Fruit fly (Drosophila melanogaster): Measurements from ENCODE around the gene CG12983.

Gene CG12983

DNA sequence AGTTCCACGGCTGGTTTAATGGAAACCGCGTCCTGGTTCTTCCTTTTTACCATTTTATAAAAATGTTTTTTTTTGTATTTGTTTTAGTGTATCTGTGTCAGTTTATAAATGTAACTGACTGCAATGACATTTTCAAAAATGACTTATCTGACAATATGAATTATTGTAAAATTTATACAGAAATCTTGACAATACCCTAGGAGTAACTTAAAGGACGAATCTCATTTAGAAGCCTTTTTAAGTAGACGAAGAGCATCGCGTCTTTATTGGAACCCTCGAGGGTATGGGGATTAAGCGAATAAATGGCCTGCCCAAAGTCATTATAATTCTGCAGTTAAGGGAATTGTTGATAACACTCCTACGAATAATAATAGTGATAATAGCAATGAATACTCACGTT, at the start of gene CG12983:
CG12983 (minus strand) TSS at position 101 of the 400 bp plus-strand sequence.
- TF ChIP-seq noc (tag; optimal IDR thresholded peaks at IDR 0.05) = no peak

DNA sequence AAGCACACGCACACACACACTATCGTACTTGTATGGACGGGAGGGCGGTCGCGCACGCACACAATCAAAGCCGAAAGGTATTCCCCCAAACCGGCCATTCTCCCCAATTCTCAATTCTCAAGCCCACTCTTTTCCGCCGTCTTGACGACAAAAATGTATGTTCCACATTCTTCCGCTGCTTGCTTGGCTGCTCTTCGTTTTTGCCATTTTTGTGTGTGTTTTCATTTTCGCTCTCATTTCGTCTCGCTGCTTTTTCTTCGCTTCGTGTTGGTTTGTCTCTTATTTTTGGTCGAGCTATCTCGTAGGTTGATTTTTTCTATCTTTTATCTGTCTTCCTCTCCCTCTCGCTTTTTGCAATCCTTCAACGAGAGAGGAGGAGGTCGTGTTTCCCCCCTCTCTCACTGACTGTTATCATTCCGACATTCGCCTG, 48.0 kb upstream of the CG12983 start:
- no peak for TF ChIP-seq noc (tag; optimal IDR thresholded peaks at IDR 0.05)

DNA sequence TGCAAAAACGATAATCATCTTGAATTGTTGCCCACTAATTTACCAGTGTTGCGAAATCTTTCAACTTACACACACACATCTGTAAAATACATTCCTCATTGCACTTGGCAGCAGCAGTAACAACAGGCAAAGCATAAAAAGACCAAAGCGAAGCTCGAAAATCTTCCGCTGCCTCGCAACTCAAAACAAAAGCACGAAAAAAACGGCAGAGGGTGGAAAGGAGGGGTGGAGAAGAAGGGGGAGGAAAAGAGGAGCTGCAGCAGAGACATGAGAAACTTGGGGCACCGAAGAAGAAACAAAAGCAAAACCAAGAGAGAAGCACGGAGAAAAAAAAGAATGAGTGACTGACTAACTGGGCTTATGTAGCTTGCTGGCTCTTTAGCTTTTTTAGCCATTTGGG, 46.9 kb upstream of the CG12983 start:
- no peak for TF ChIP-seq noc (tag; optimal IDR thresholded peaks at IDR 0.05)

DNA sequence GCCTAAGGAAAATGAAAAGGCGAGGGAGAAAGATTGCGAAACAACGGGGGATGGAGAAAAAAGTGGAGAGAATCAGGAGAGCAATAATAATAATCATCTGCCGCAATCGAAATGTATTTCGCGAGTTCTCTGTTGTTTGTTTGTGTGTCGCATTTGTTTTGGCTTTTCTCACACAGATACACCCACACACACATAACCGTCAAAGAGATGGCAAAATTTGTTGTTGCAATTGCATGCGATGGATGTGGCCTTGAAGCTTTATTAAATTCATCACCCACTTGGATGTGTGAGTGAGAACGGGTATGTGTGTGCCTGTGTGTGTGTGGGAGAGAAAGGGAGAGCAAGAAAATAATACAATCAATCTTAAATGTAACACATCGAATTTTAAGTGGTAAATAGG, 45.1 kb upstream of the CG12983 start:
- TF ChIP-seq noc (tag; optimal IDR thresholded peaks at IDR 0.05) = no peak

DNA sequence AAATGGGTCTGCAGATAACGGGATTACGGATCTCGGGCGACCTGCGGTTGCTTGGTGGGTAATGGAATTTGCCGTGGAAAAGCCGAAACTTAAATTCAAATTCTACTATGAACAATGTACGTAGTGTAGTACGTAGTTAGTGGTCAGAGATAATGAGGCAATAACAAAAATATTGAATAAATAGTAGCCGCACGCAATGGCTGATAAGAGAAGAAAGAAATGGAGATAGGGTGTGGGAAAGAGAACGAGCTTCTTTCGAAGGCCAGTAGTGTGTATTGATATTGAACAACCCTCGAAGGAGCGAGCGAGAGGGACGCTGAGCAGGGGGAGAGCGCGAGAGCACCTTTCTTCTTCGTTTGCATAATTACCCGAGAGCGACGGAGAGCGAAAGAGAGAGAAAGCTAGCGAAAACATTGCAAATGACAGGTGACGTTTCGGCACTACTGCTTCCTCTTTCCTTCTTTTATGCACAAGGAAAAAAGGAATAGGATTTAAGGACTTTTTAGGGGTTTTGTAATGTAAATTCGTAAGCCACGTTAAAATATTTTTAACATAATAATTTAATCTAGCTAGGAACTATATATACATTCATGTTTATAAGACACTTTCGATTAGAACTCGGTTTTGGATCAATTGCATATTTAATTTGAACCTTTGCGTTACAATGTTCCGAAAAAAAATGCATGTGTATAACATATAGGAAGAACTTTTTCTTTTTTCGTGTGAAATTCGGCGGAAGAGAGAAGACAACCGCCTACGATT, 44.5 kb upstream of the CG12983 start:
- TF ChIP-seq noc (tag; optimal IDR thresholded peaks at IDR 0.05) = peak; percentile 17

DNA sequence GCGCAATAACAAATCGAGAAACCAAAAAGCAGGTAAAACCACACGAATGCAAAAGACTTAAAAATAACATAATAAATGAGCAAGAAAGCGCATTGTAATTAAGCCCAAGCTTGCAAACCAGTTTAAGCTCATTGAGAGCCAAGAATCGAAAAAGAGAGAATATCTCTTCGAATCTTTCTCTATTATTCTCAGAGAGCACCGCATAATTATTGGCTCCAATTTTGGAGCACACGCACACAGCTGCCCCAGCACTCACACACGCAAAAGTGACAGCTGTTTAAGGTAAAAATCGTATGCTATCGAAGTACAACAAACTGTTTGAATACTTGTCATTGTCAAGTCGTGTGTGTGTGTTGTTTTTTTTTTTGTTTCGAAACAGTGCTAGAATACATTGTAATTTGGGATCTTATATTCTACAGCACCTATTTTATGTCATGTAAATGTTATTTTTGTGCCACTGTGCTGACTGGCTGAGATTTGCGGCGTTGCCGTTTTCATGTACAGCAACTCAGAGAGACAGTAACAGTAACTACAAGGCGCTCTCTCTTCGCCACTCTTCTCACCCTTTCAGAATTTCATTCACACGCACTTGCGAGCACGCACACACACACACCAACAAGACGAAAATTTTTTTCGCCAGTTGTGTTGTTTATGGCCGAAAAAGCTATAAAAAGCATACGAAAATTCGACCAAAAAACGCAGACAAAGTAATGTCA, 43.0 kb upstream of the CG12983 start:
- TF ChIP-seq noc (tag; optimal IDR thresholded peaks at IDR 0.05) = no peak

DNA sequence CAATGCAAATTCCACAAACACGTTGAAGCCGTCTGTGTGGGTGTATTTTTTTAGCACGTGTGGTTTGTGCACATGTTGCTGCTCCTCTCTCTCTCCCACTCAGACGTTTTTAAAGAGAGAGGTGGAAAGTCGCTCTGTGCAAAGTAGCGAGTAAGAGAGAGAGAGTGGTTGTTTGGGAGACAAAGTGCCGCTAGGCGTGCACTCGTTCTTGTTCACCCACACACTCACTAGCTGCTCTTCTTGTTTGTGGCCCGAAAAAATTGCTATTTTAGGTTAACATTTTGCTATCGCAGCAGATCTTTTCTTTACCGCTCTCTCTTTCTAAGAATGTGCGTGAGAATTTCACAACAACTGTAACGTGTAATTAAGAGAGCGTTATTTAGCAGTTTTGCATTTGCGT, 42.3 kb upstream of the CG12983 start:
- TF ChIP-seq noc (tag; optimal IDR thresholded peaks at IDR 0.05) = no peak

DNA sequence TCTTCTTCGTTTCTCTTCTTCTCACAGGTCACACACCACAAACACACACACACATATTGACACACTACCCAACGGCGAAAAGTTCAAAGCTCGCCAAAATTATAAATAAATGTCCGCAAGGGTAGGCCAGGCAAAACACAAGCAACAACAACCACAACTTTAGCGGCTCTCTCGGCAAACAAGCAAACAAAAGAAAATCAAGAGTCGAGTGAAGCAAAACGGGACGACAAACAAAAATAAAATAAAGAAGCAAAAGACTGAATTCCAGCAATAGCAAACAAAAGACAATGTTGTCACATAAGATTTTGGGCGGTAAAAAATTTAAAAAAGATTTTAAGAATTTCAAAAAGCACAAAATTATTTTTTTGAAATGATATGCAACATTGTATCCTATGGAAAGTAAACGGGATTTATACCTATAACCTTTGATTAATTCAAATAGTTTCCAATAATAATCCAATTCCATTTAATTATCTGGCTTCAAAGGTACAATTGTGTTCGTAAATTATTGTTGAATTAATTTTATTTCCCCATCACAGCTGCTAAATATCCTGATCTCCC, 41.8 kb upstream of the CG12983 start:
- TF ChIP-seq noc (tag; optimal IDR thresholded peaks at IDR 0.05) = no peak

DNA sequence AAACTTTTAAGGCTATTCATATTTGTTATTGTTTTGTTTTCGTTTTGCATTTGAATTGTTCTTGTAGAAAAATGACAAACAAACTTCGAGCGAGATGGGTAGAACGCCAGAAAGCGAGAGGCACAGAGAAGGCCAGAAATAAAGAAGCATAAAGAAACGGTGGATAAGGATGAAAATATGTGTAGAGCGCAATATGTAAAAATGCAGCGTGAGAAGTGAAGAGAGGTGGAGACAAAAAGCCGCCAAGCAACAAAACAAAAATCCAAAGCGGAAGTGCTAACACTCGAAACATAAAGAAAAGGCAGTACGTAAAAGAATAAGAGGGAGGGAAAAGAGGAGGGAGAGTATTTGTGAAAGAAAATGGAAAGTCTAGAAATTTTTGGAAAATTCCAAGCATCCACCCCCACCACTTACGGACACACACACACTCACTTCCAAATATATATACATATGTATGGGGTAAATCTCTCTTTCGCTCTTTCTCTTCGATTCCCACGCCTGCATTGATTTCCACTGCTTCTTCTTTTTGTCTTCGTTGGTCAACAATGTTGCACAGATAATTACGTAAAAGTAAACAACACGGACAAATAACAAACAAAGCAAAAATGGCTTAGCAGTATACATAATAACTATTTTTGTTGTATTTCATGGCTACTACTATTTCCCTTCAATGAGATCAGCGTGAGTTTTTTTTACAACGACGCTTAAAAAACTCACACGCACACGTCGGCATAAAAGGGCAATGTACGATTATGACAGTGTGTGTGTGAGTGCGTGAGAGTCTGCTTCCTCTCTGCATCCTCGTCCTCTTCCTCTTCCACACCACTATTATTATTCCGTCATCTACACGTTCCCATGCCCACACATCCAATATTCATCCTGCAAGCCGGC, 41.0 kb upstream of the CG12983 start:
- no peak for TF ChIP-seq noc (tag; optimal IDR thresholded peaks at IDR 0.05)

DNA sequence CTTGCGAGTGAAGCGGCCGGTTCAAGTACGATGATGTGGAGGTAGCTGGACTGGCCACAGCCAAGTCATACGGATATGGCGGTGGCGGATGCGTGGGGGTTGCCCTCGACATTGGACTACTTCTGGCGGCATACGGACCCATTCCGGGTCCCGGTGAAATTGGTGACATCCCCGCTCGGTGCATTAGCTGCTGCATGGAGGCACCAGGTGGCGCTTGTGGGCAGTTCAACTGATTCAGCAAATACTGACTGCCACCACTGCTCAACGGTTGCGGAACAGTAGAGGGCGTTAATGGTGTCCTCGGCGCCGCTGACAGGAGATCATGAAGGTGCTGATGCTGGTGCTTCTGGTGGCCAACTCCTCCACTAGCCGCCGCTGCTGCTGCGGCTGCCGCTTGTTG, 33.1 kb upstream of the CG12983 start:
- no peak for TF ChIP-seq noc (tag; optimal IDR thresholded peaks at IDR 0.05)

DNA sequence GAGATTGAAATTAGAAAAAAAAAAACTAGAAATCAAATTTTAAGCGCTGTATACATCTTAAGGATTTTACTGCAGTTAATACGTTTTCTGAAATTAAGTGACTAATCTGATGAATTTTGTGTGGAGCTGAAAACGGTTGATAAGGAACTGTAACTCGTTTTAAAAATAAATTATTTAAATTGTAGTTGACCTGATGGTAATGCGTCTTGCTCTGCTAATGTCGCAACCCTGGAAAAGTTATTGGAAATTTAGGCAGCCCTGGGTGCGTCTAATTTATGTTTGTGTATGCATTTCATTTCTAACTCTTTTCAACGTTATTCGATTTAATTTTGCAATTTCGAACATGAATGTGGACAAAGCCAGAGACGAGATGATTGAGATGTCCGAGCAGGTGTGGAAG, 24.8 kb upstream of the CG12983 start, which contains the start of gene CG12984:
CG12984 (plus strand) TSS at position 301 of the 400 bp plus-strand sequence.
- no peak for TF ChIP-seq noc (tag; optimal IDR thresholded peaks at IDR 0.05)

DNA sequence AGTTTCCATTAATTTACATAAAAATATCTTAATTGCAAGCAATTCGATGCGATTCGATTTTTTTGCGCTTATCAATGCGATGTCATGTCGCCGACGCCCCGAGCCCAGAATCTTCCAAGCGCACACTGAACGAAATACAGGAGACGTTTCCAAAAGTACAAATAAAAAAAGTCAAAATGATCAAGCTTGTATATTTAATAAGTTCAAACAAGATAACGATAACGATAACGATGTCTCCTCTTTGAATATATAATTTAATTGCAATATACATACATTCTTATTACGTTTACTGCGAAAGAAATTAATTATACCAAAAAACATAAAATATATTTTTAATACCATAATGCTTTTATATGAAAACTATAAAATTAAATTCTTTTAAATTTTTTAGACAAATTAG, 23.7 kb upstream of the CG12983 start:
- TF ChIP-seq noc (tag; optimal IDR thresholded peaks at IDR 0.05) = no peak

DNA sequence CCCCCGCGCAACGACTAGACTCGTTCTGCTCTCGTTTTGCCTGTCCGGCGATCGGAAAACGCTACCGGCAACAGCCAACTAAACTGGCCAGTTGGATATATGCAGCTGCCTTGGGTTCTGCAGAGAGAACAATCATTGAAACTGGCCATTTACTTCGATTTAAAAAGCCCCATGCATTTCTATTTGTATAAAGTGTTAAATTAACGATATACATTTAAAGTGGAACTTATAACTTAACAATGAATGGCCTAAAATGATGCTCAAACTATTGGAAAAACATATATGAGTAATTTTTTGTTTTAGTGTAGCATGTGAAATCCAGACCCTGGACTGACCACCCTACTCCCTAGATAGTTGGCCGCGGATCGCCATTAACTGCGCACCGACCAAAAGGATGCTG, 22.3 kb upstream of the CG12983 start:
- no peak for TF ChIP-seq noc (tag; optimal IDR thresholded peaks at IDR 0.05)

DNA sequence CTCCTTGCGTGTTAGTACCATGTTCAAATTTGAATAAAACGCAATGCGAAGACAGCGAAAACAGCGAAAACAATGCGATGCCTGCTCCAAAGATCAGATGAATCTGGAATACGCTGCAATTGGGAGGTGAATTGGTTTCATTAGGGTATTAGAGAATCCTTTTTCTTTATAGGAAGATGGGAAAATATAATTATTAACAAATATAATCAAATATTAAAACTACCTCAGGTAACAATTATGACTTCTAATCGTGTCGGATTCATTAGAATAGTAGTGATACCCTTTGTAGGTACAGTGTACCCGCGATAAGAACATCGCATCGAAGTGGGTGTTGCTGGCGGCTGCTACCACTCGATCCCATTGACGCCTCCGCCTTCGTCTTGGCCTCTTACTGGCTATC, 21.3 kb upstream of the CG12983 start:
- no peak for TF ChIP-seq noc (tag; optimal IDR thresholded peaks at IDR 0.05)

DNA sequence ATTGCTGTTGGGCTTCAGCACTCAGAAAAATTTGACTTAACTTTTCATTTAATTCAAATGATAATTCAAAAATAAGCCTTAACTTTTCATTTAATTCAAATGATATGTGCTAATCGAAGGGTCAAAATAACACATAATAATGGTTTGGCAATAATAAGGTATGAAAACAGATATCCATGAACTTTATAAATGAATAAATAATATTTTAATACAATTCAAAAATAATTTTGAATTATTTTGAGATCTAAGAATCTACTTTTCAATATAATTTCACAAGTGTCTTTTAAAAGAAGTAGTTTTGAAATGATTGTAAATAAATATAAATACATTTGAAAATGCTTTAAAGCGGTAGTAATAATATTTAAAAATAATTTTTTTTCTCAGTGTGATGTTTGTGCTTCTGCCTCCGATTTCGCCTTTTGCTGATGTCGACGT, 20.4 kb upstream of the CG12983 start:
- TF ChIP-seq noc (tag; optimal IDR thresholded peaks at IDR 0.05) = no peak
